Fruit fly (Drosophila melanogaster) whole organism, embryonic: ENCODE data around the gene CG8173.

Source experiments
- C15 ChIP-seq: fragments of 200-800 bp; sonication (Bioruptor generic); IDR thresholded peaks from 3 replicates; pipeline ENCODE4 v1.3.6; 2022; ENCODE audit warnings: missing biosample characterization, missing genetic modification characterization
- CG10274 ChIP-seq: fragments of 200-800 bp; sonication (Bioruptor generic); optimal IDR thresholded peaks from 3 replicates; lab custom pipeline; 2017; ENCODE audit warnings: missing biosample characterization, mild to moderate bottlenecking, missing genetic modification characterization
- CG11247 ChIP-seq: fragments of 200-800 bp; sonication (Bioruptor generic); IDR thresholded peaks from 2 replicates; pipeline ENCODE4 v1.3.6; 2022; ENCODE audit warnings: missing biosample characterization, missing genetic modification characterization
- CG11504 ChIP-seq: fragments of 200-800 bp; sonication (Bioruptor generic); optimal IDR thresholded peaks from 3 replicates; lab custom pipeline; 2019; ENCODE audit warnings: missing biosample characterization, mild to moderate bottlenecking, missing genetic modification characterization, moderate library complexity
- CG1233 ChIP-seq: fragments of 200-800 bp; sonication (Bioruptor generic); optimal IDR thresholded peaks from 4 replicates; lab custom pipeline; 2018; ENCODE audit warnings: missing biosample characterization, mild to moderate bottlenecking, missing genetic modification characterization
- CG13296 ChIP-seq: fragments of 200-800 bp; sonication (Bioruptor generic); optimal IDR thresholded peaks from 3 replicates; lab custom pipeline; 2018; ENCODE audit warnings: missing biosample characterization, mild to moderate bottlenecking, missing genetic modification characterization
- CG14667 ChIP-seq: fragments of 200-800 bp; sonication (Bioruptor generic); IDR thresholded peaks from 2 replicates; pipeline ENCODE4 v1.3.6; 2022; ENCODE audit warnings: missing biosample characterization, missing genetic modification characterization
- CG1602 ChIP-seq: fragments of 200-800 bp; sonication (Bioruptor generic); optimal IDR thresholded peaks from 3 replicates; lab custom pipeline; 2016; ENCODE audit warnings: missing biosample characterization, missing genetic modification characterization
- CG18011 ChIP-seq: fragments of 200-800 bp; sonication (Bioruptor generic); optimal IDR thresholded peaks from 2 replicates; lab custom pipeline; 2017; ENCODE audit warnings: missing biosample characterization, missing genetic modification characterization, mild to moderate bottlenecking, moderate library complexity, missing genotype
- CG18476 ChIP-seq: fragments of 200-800 bp; sonication (Bioruptor generic); optimal IDR thresholded peaks from 2 replicates; lab custom pipeline; 2016; ENCODE audit warnings: missing biosample characterization, mild to moderate bottlenecking, missing genetic modification characterization
- CG31224 ChIP-seq: fragments of 200-800 bp; sonication (Bioruptor generic); IDR thresholded peaks from 2 replicates; pipeline ENCODE4 v1.3.6; 2022; ENCODE audit warnings: missing biosample characterization, missing genetic modification characterization
- CG31388 ChIP-seq: fragments of 200-800 bp; sonication (Bioruptor generic); optimal IDR thresholded peaks from 2 replicates; lab custom pipeline; 2016; ENCODE audit warnings: missing biosample characterization, missing genetic modification characterization
- CG33213 ChIP-seq: fragments of 200-800 bp; sonication (Bioruptor generic); optimal IDR thresholded peaks from 3 replicates; lab custom pipeline; 2016; ENCODE audit warnings: missing biosample characterization, missing genetic modification characterization
- CG4404 ChIP-seq: fragments of 200-800 bp; sonication (Bioruptor generic); IDR thresholded peaks from 2 replicates; pipeline ENCODE4 v1.3.6; 2022; ENCODE audit warnings: missing biosample characterization, missing genetic modification characterization
- CG5953 ChIP-seq: fragments of 200-800 bp; sonication (Bioruptor generic); IDR thresholded peaks from 2 replicates; pipeline ENCODE4 v1.3.6; 2022; ENCODE audit warnings: missing biosample characterization, missing genetic modification characterization
- CG6689 ChIP-seq: fragments of 200-800 bp; sonication (Bioruptor generic); IDR thresholded peaks from 2 replicates; pipeline ENCODE4 v1.3.6; 2022; ENCODE audit warnings: missing biosample characterization, missing genetic modification characterization
- CG7372 ChIP-seq: fragments of 200-800 bp; sonication (Bioruptor generic); IDR thresholded peaks from 2 replicates; pipeline ENCODE4 v1.3.6; 2022; ENCODE audit warnings: missing biosample characterization, missing genetic modification characterization
- CG7556 ChIP-seq: fragments of 200-800 bp; sonication (Bioruptor generic); optimal IDR thresholded peaks from 2 replicates; lab custom pipeline; 2017; ENCODE audit warnings: missing biosample characterization, mild to moderate bottlenecking, missing genetic modification characterization
- CG7786 ChIP-seq: fragments of 200-800 bp; sonication (Bioruptor generic); optimal IDR thresholded peaks from 2 replicates; lab custom pipeline; 2016; ENCODE audit warnings: missing biosample characterization, missing genetic modification characterization
- CG8089 ChIP-seq: fragments of 200-800 bp; sonication (Bioruptor generic); optimal IDR thresholded peaks from 3 replicates; lab custom pipeline; 2016; ENCODE audit warnings: missing biosample characterization, missing genetic modification characterization
- CG8359 ChIP-seq: fragments of 200-800 bp; sonication (Bioruptor generic); optimal IDR thresholded peaks from 2 replicates; lab custom pipeline; 2017; ENCODE audit warnings: missing biosample characterization, mild to moderate bottlenecking, missing genetic modification characterization, borderline replicate concordance
- CHES-1-like ChIP-seq: fragments of 200-800 bp; sonication (Bioruptor generic); optimal IDR thresholded peaks from 2 replicates; lab custom pipeline; 2016; ENCODE audit warnings: missing biosample characterization, missing genetic modification characterization
- D19B ChIP-seq: fragments of 200-800 bp; sonication (Bioruptor generic); optimal IDR thresholded peaks from 2 replicates; lab custom pipeline; 2017; ENCODE audit warnings: missing biosample characterization, mild to moderate bottlenecking, missing genetic modification characterization
- Doc3 ChIP-seq: fragments of 200-800 bp; sonication (Bioruptor generic); IDR thresholded peaks from 3 replicates; pipeline ENCODE4 v1.3.6; 2022; ENCODE audit warnings: missing biosample characterization, missing genetic modification characterization; ENCODE audit not compliant: partially characterized antibody
- Dref ChIP-seq: fragments of 200-800 bp; sonication (Bioruptor generic); IDR thresholded peaks from 2 replicates; pipeline ENCODE4 v1.3.6; 2022; ENCODE audit warnings: missing biosample characterization, missing genetic modification characterization
- Fer1 ChIP-seq: fragments of 200-800 bp; sonication (Bioruptor generic); optimal IDR thresholded peaks from 2 replicates; lab custom pipeline; 2017; ENCODE audit warnings: missing biosample characterization, mild to moderate bottlenecking, missing genetic modification characterization
- HLH54F ChIP-seq: fragments of 200-800 bp; sonication (Bioruptor generic); optimal IDR thresholded peaks from 3 replicates; lab custom pipeline; 2016; ENCODE audit warnings: missing biosample characterization, missing genetic modification characterization
- HmgD ChIP-seq: fragments of 200-800 bp; sonication (Bioruptor generic); optimal IDR thresholded peaks from 3 replicates; lab custom pipeline; 2016; ENCODE audit warnings: missing biosample characterization, missing genetic modification characterization
- Hr51 ChIP-seq, 2 experiments: fragments of 200-800 bp; sonication (Bioruptor generic); optimal IDR thresholded peaks; 2 replicates in 1 of 2; 3 replicates in 1 of 2; lab custom pipeline; 2016 to 2018; ENCODE audit warnings: missing biosample characterization in 2 of 2, missing genetic modification characterization in 2 of 2, mild to moderate bottlenecking in 1 of 2, moderate library complexity in 1 of 2
- Hr78 ChIP-seq, 2 experiments: fragments of 200-800 bp in 1 of 2; fragments of >200 bp in 1 of 2; sonication (Bioruptor generic) in 1 of 2; optimal IDR thresholded peaks; 2 replicates each; lab custom pipeline; 2017 to 2019; ENCODE audit warnings: missing biosample characterization in 2 of 2, missing genetic modification characterization in 2 of 2, mild to moderate bottlenecking in 1 of 2, moderate library complexity in 1 of 2
- Neu2 ChIP-seq: fragments of 200-800 bp; sonication (Bioruptor generic); optimal IDR thresholded peaks from 3 replicates; lab custom pipeline; 2016; ENCODE audit warnings: missing biosample characterization, missing genetic modification characterization, borderline replicate concordance
- Six4 ChIP-seq: fragments of 200-800 bp; sonication (Bioruptor generic); optimal IDR thresholded peaks from 2 replicates; lab custom pipeline; 2016; ENCODE audit warnings: missing biosample characterization, missing genetic modification characterization
- ase ChIP-seq: fragments of 200-800 bp; sonication (Bioruptor generic); IDR thresholded peaks from 3 replicates; pipeline ENCODE4 v1.3.6; 2022; ENCODE audit warnings: missing biosample characterization, missing genetic modification characterization
- ash1 ChIP-seq: fragments of 200-800 bp; sonication (Bioruptor generic); optimal IDR thresholded peaks from 2 replicates; lab custom pipeline; 2018; ENCODE audit warnings: missing biosample characterization, mild to moderate bottlenecking, missing genetic modification characterization
- cg ChIP-seq: fragments of 200-800 bp; sonication (Bioruptor generic); optimal IDR thresholded peaks from 3 replicates; lab custom pipeline; 2019; ENCODE audit warnings: missing biosample characterization, mild to moderate bottlenecking, missing genetic modification characterization, moderate library complexity
- chinmo ChIP-seq: fragments of 200-800 bp; sonication (Bioruptor generic); IDR thresholded peaks from 4 replicates; pipeline ENCODE4 v1.3.6; 2022; ENCODE audit warnings: missing biosample characterization, missing genetic modification characterization; ENCODE audit not compliant: partially characterized antibody
- ci ChIP-seq: fragments of 200-800 bp; sonication (Bioruptor generic); IDR thresholded peaks from 3 replicates; pipeline ENCODE4 v1.3.6; 2022; ENCODE audit warnings: missing biosample characterization, missing genetic modification characterization
- crp ChIP-seq, 2 experiments: fragments of 200-800 bp; sonication (Bioruptor generic); optimal IDR thresholded peaks; 2 replicates in 1 of 2; 3 replicates in 1 of 2; lab custom pipeline; 2017; ENCODE audit warnings: missing biosample characterization in 2 of 2, missing genetic modification characterization in 2 of 2, mild to moderate bottlenecking in 1 of 2, moderate library complexity in 1 of 2
- disco-r ChIP-seq: fragments of 200-800 bp; sonication (Bioruptor generic); optimal IDR thresholded peaks from 2 replicates; lab custom pipeline; 2016; ENCODE audit warnings: missing biosample characterization, missing genetic modification characterization
- dysf ChIP-seq: fragments of 200-800 bp; sonication (Bioruptor generic); IDR thresholded peaks from 3 replicates; pipeline ENCODE4 v1.3.6; 2022; ENCODE audit warnings: missing biosample characterization, missing genetic modification characterization
- grn ChIP-seq: fragments of 200-800 bp; sonication (Bioruptor generic); optimal IDR thresholded peaks from 3 replicates; lab custom pipeline; 2017; ENCODE audit warnings: missing biosample characterization, missing genetic modification characterization
- hkb ChIP-seq, 2 experiments: fragments of 200-800 bp in 1 of 2; fragments of >200 bp in 1 of 2; sonication (Bioruptor generic) in 1 of 2; IDR thresholded peaks in 1 of 2; optimal IDR thresholded peaks in 1 of 2; 2 replicates each; pipeline versions ENCODE4 v1.3.6 to Lab custom; 2017 to 2022; ENCODE audit warnings: missing biosample characterization in 1 of 2, missing genetic modification characterization in 1 of 2
- nmo ChIP-seq: fragments of 200-800 bp; sonication (Bioruptor generic); optimal IDR thresholded peaks from 2 replicates; lab custom pipeline; 2018; ENCODE audit warnings: missing biosample characterization, mild to moderate bottlenecking, missing genetic modification characterization, moderate library complexity
- pros ChIP-seq: fragments of 200-800 bp; sonication (Bioruptor generic); optimal IDR thresholded peaks from 3 replicates; lab custom pipeline; 2019; ENCODE audit warnings: missing biosample characterization, mild to moderate bottlenecking, missing genetic modification characterization, moderate library complexity
- sens ChIP-seq: fragments of 200-800 bp; sonication (Bioruptor generic); peaks from one replicate; lab custom pipeline; 2016; ENCODE audit warnings: missing biosample characterization, missing genetic modification characterization
- sens-2 ChIP-seq: fragments of 200-800 bp; sonication (Bioruptor generic); IDR thresholded peaks from 2 replicates; pipeline ENCODE4 v1.3.6; 2022; ENCODE audit warnings: missing biosample characterization, missing genetic modification characterization
- sima ChIP-seq: fragments of 200-800 bp; sonication (Bioruptor generic); optimal IDR thresholded peaks from 2 replicates; lab custom pipeline; 2016; ENCODE audit warnings: missing biosample characterization, missing genetic modification characterization
- slbo ChIP-seq: fragments of 200-800 bp; sonication (Bioruptor generic); IDR thresholded peaks from 2 replicates; pipeline ENCODE4 v1.3.6; 2022; ENCODE audit warnings: missing biosample characterization, missing genetic modification characterization
- zen ChIP-seq: fragments of 200-800 bp; sonication (Bioruptor generic); optimal IDR thresholded peaks from 3 replicates; lab custom pipeline; 2018; ENCODE audit warnings: missing biosample characterization, mild to moderate bottlenecking, missing genetic modification characterization, moderate library complexity

Gene CG8173

DNA sequence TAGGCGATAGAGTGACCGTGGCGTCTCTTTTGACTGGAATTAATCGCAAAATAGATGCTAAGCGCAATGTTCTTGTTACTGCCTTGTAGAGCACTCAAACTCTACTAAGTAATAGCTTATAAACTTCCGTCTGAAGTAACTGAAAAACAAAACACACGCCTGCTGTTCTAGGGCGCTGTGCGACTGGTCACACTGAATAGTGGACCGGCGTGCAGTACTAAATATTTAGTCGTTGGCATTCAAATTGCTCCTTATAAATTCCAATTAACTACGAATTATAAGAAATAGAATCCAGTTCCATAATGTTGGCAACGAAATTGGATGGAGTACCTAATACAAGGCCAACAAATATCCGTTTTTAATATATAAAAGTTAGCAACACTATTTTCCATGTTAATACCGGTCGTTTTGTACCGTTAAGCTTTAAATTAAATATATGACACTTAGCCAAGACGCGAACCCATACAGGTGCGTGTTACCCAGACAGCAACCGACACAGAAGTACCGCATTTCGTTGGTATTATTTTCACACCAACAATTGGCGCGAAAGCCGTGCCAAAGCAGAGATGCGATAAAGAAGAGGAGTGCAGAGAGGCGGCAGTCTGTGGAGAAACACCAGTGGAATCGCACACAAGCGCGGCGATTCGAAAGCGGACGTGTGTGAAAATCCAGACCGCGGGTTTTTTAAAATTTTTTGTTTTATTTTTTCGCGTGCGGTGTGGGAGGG lies at the start of gene CG8173, which contains the start of gene raskol (continued):
- TF ChIP-seq CG31388 (GFP tag; lab: Kevin White, UChicago) (no peak), ci (GFP tag; lab: Robert Waterston, UW) (peak; percentile 48; the same call in 1 of the 3 replicates), cg (GFP tag; lab: Kevin White, UChicago) (no peak), C15 (GFP tag; lab: Robert Waterston, UW) (no peak), CG5953 (GFP tag; lab: Robert Waterston, UW) (no peak), chinmo (GFP tag; lab: Robert Waterston, UW) (peak; percentile 62; the same call in 2 of the 4 replicates), CG18476 (GFP tag; lab: Kevin White, UChicago) (no peak), grn (no peak), sens-2 (GFP tag; lab: Robert Waterston, UW) (no peak), CG14667 (GFP tag; lab: Robert Waterston, UW) (no peak), CG11247 (GFP tag; lab: Robert Waterston, UW) (no peak), CG33213 (GFP tag; lab: Kevin White, UChicago) (peak; percentile 22), CG11504 (tag; lab: Kevin White, UChicago) (peak; percentile 17), Hr78 (GFP tag; optimal IDR thresholded peaks at IDR 0.05; lab: Kevin White, UChicago) (peak in 1 of 2 experiments; percentile 95), CHES-1-like (GFP tag; lab: Kevin White, UChicago) (no peak), CG8089 (GFP tag; lab: Kevin White, UChicago) (no peak), CG18011 (GFP tag; lab: Kevin White, UChicago) (peak; percentile 95), zen (tag; lab: Kevin White, UChicago) (no peak), HLH54F (GFP tag; lab: Kevin White, UChicago) (no peak), hkb (optimal IDR thresholded peaks at IDR 0.05; lab: Kevin White, UChicago) (no peak), hkb (GFP tag; IDR thresholded peaks at IDR 0.05; lab: Robert Waterston, UW) (no peak), crp (GFP tag; optimal IDR thresholded peaks at IDR 0.05; lab: Kevin White, UChicago) (no peak), ash1 (GFP tag; lab: Kevin White, UChicago) (peak; percentile 30), ase (GFP tag; lab: Robert Waterston, UW) (no peak), Fer1 (GFP tag; lab: Kevin White, UChicago) (peak; percentile 27), Dref (GFP tag; lab: Robert Waterston, UW) (peak; percentile 45; the same call in 1 of the 2 replicates), HmgD (GFP tag; lab: Kevin White, UChicago) (no peak), CG7786 (no peak), slbo (GFP tag; lab: Robert Waterston, UW) (no peak), CG13296 (peak; percentile 19), CG6689 (GFP tag; lab: Robert Waterston, UW) (no peak), nmo (GFP tag; lab: Kevin White, UChicago) (peak; percentile 13), Neu2 (GFP tag; lab: Kevin White, UChicago) (no peak), Hr51 (GFP tag; optimal IDR thresholded peaks at IDR 0.05; lab: Kevin White, UChicago) (no peak), CG1233 (no peak), pros (GFP tag; lab: Kevin White, UChicago) (no peak), CG31224 (GFP tag; lab: Robert Waterston, UW) (no peak), CG8359 (GFP tag; lab: Kevin White, UChicago) (no peak), Doc3 (no peak), disco-r (GFP tag; lab: Kevin White, UChicago) (no peak), CG7372 (no peak), CG7556 (GFP tag; lab: Kevin White, UChicago) (no peak), Six4 (GFP tag; lab: Kevin White, UChicago) (no peak), D19B (GFP tag; lab: Kevin White, UChicago) (no peak), sens (GFP tag; lab: Kevin White, UChicago) (no peak), CG1602 (no peak), dysf (GFP tag; lab: Robert Waterston, UW) (no peak), sima (no peak), CG4404 (GFP tag; lab: Robert Waterston, UW) (no peak), CG10274 (GFP tag; lab: Kevin White, UChicago) (no peak)
